Fruit fly (Drosophila melanogaster): Measurements from ENCODE around the gene ChAT.

Gene ChAT

dm6 chr3R:18741027-18741843, 35.9 kb downstream of the ChAT start (continued):
- TF ChIP-seq MESR4 (GFP tag; optimal IDR thresholded peaks at IDR 0.05), result peak; percentile 52
- TF ChIP-seq CG7745 (tag; optimal IDR thresholded peaks at IDR 0.05), result peak; percentile 6
- TF ChIP-seq grau (tag; optimal IDR thresholded peaks at IDR 0.05), result peak; percentile 96
- TF ChIP-seq CG6689 (GFP tag; IDR thresholded peaks at IDR 0.05), result peak; percentile 95
- peak; percentile 95 for TF ChIP-seq CG7987 (GFP tag; optimal IDR thresholded peaks at IDR 0.05)
- TF ChIP-seq tup (GFP tag; optimal IDR thresholded peaks at IDR 0.05), result peak; percentile 80
- TF ChIP-seq Usf (GFP tag; optimal IDR thresholded peaks at IDR 0.05), result peak; percentile 90
- peak; percentile 94 for TF ChIP-seq fd64A (GFP tag; optimal IDR thresholded peaks at IDR 0.05)
- TF ChIP-seq bowl (GFP tag; IDR thresholded peaks at IDR 0.05), result peak; percentile 92
- TF ChIP-seq chn (GFP tag; optimal IDR thresholded peaks at IDR 0.05), result peak; percentile 90
- peak; percentile 91 for TF ChIP-seq wor (GFP tag; IDR thresholded peaks at IDR 0.05)
- peak; percentile 21 for TF ChIP-seq CG14965 (GFP tag; optimal IDR thresholded peaks at IDR 0.05; ENCODE audit: borderline replicate concordance)
- TF ChIP-seq Trl (optimal IDR thresholded peaks at IDR 0.05), result peak; percentile 61 to 84
- peak; percentile 80 for TF ChIP-seq Trl (GFP tag; optimal IDR thresholded peaks at IDR 0.05)
- peak; percentile 91 for TF ChIP-seq Ets65A (GFP tag)
- TF ChIP-seq Lhr (GFP tag; optimal IDR thresholded peaks at IDR 0.05), result peak; percentile 79
- peak; percentile 95 for TF ChIP-seq CG6854 (GFP tag; optimal IDR thresholded peaks at IDR 0.05)
- peak; percentile 90 for TF ChIP-seq peb (GFP tag; IDR thresholded peaks at IDR 0.05)
- peak; percentile 96 for TF ChIP-seq CG32772 (GFP tag; IDR thresholded peaks at IDR 0.05)
- TF ChIP-seq CG8281 (tag; optimal IDR thresholded peaks at IDR 0.05), result peak; percentile 86
- peak; percentile 90 for TF ChIP-seq Hand (GFP tag; optimal IDR thresholded peaks at IDR 0.05)
- TF ChIP-seq dimm (GFP tag; IDR thresholded peaks at IDR 0.05), result peak; percentile 78
- peak; percentile 95 for TF ChIP-seq Nf-YA (GFP tag; IDR thresholded peaks at IDR 0.05)
- TF ChIP-seq Lpt (GFP tag; optimal IDR thresholded peaks at IDR 0.05), result no peak
- peak; percentile 87 for TF ChIP-seq CG10431 (GFP tag; optimal IDR thresholded peaks at IDR 0.05)
- TF ChIP-seq sd (tag; optimal IDR thresholded peaks at IDR 0.05), result peak; percentile 97
- peak; percentile 98 for TF ChIP-seq CG3281 (GFP tag; optimal IDR thresholded peaks at IDR 0.05)
- peak; percentile 94 for TF ChIP-seq cas (GFP tag; IDR thresholded peaks at IDR 0.05)
- TF ChIP-seq cato (GFP tag; optimal IDR thresholded peaks at IDR 0.05; ENCODE audit: borderline replicate concordance), result peak; percentile 79
- TF ChIP-seq dan (GFP tag; IDR thresholded peaks at IDR 0.05), result peak; percentile 68; the same call in 1 of the 2 replicates
- peak; percentile 16 for TF ChIP-seq CG4282 (GFP tag; optimal IDR thresholded peaks at IDR 0.05)
- peak; percentile 81 for TF ChIP-seq CG10462 (GFP tag; optimal IDR thresholded peaks at IDR 0.05)
- peak; percentile 86 for TF ChIP-seq CG7786 (GFP tag; optimal IDR thresholded peaks at IDR 0.05)
- peak; percentile 62 for TF ChIP-seq Sry-β (GFP tag; optimal IDR thresholded peaks at IDR 0.05)
- peak; percentile 78 for TF ChIP-seq CG3995 (GFP tag; optimal IDR thresholded peaks at IDR 0.05)
- peak; percentile 51 for TF ChIP-seq Ets97D (GFP tag; optimal IDR thresholded peaks at IDR 0.05)
- TF ChIP-seq CG6813 (GFP tag; optimal IDR thresholded peaks at IDR 0.05), result peak; percentile 93
- TF ChIP-seq Meics (GFP tag; optimal IDR thresholded peaks at IDR 0.05), result peak; percentile 98
- peak; percentile 91 for TF ChIP-seq org-1 (GFP tag; optimal IDR thresholded peaks at IDR 0.05)
- TF ChIP-seq zen (tag; optimal IDR thresholded peaks at IDR 0.05), result peak; percentile 94
- TF ChIP-seq CG5180 (GFP tag; optimal IDR thresholded peaks at IDR 0.05), result peak; percentile 87
- TF ChIP-seq insv (GFP tag; optimal IDR thresholded peaks at IDR 0.05), result peak in 1 of 2 experiments; percentile 42
- TF ChIP-seq CHES-1-like (GFP tag; optimal IDR thresholded peaks at IDR 0.05), result peak; percentile 72
- TF ChIP-seq CG10959 (GFP tag; IDR thresholded peaks at IDR 0.05), result peak; percentile 92
- peak; percentile 88 for TF ChIP-seq Mad (GFP tag; optimal IDR thresholded peaks at IDR 0.05)
- TF ChIP-seq dpn (GFP tag; optimal IDR thresholded peaks at IDR 0.05), result peak; percentile 89 to 96
- peak; percentile 95 for TF ChIP-seq Oli (tag; optimal IDR thresholded peaks at IDR 0.05)
- TF ChIP-seq schlank (tag; optimal IDR thresholded peaks at IDR 0.05), result peak; percentile 93
- TF ChIP-seq CG13424 (tag; optimal IDR thresholded peaks at IDR 0.05), result peak; percentile 96

All from whole organism, embryonic.